Fruit fly (Drosophila melanogaster) whole organism, embryonic: Measurements from ENCODE around the gene Polr1D.

Source experiments
- Abd-B ChIP-seq: fragments of 200-800 bp; sonication (Bioruptor generic); optimal IDR thresholded peaks from 2 replicates; lab custom pipeline; 2018; ENCODE audit warnings: missing biosample characterization, mild to moderate bottlenecking, missing genetic modification characterization, moderate library complexity
- Ada2b ChIP-seq: fragments of 200-800 bp; sonication (Bioruptor generic); IDR thresholded peaks from 2 replicates; pipeline ENCODE4 v1.3.6; 2022; ENCODE audit warnings: missing biosample characterization, missing genetic modification characterization
- Atf6 ChIP-seq: fragments of 200-800 bp; sonication (Bioruptor generic); IDR thresholded peaks from 2 replicates; pipeline ENCODE4 v1.3.6; 2022; ENCODE audit warnings: missing biosample characterization, missing genetic modification characterization
- Bdp1 ChIP-seq: fragments of 200-800 bp; sonication (Bioruptor generic); optimal IDR thresholded peaks from 3 replicates; lab custom pipeline; 2016; ENCODE audit warnings: missing biosample characterization, missing genetic modification characterization
- BtbVII ChIP-seq: fragments of 200-800 bp; sonication (Bioruptor generic); optimal IDR thresholded peaks from 3 replicates; lab custom pipeline; 2017; ENCODE audit warnings: missing biosample characterization, mild to moderate bottlenecking, missing genetic modification characterization
- CG10321 ChIP-seq: fragments of 200-800 bp; sonication (Bioruptor generic); IDR thresholded peaks from 2 replicates; pipeline ENCODE4 v1.3.6; 2022; ENCODE audit warnings: missing biosample characterization, missing genetic modification characterization
- CG10979 ChIP-seq: fragments of 200-800 bp; sonication (Bioruptor generic); optimal IDR thresholded peaks from 2 replicates; lab custom pipeline; 2018; ENCODE audit warnings: missing biosample characterization, mild to moderate bottlenecking, missing genetic modification characterization, moderate library complexity
- CG12155 ChIP-seq: fragments of 200-800 bp; sonication (Bioruptor generic); optimal IDR thresholded peaks from 3 replicates; lab custom pipeline; 2016; ENCODE audit warnings: missing biosample characterization, missing genetic modification characterization
- CG12659 ChIP-seq: fragments of 200-800 bp; sonication (Bioruptor generic); optimal IDR thresholded peaks from 3 replicates; lab custom pipeline; 2017; ENCODE audit warnings: mild to moderate bottlenecking, missing biosample characterization, missing genetic modification reagents, missing genetic modification characterization
- CG13775 ChIP-seq: fragments of 200-800 bp; sonication (Bioruptor generic); optimal IDR thresholded peaks from 3 replicates; lab custom pipeline; 2017; ENCODE audit warnings: missing biosample characterization, mild to moderate bottlenecking, missing genetic modification characterization
- CG14050 ChIP-seq: fragments of 200-800 bp; sonication (Bioruptor generic); IDR thresholded peaks from 3 replicates; pipeline ENCODE4 v1.3.6; 2022; ENCODE audit warnings: missing biosample characterization, missing genetic modification characterization
- CG14441 ChIP-seq: fragments of 200-800 bp; sonication (Bioruptor generic); IDR thresholded peaks from 2 replicates; pipeline ENCODE4 v1.3.6; 2022; ENCODE audit warnings: missing biosample characterization, missing genetic modification characterization
- CG15514 ChIP-seq: fragments of 200-800 bp; sonication (Bioruptor generic); optimal IDR thresholded peaks from 3 replicates; lab custom pipeline; 2017; ENCODE audit warnings: missing biosample characterization, missing genetic modification characterization, mild to moderate bottlenecking, moderate library complexity, missing genetic modification reagents
- CG15696 ChIP-seq: fragments of 200-800 bp; sonication (Bioruptor generic); optimal IDR thresholded peaks from 2 replicates; lab custom pipeline; 2019; ENCODE audit warnings: missing biosample characterization, mild to moderate bottlenecking, missing genetic modification characterization, moderate library complexity
- CG16815 ChIP-seq: fragments of 200-800 bp; sonication (Bioruptor generic); optimal IDR thresholded peaks from 3 replicates; lab custom pipeline; 2017; ENCODE audit warnings: missing biosample characterization, mild to moderate bottlenecking, missing genetic modification characterization
- CG16863 ChIP-seq: fragments of 200-800 bp; sonication (Bioruptor generic); optimal IDR thresholded peaks from 3 replicates; lab custom pipeline; 2016; ENCODE audit warnings: missing biosample characterization, missing genetic modification characterization
- CG17186 ChIP-seq: fragments of 200-800 bp; sonication (Bioruptor generic); optimal IDR thresholded peaks from 3 replicates; lab custom pipeline; 2017; ENCODE audit warnings: missing biosample characterization, missing genetic modification reagents, missing genetic modification characterization
- CG18476 ChIP-seq: fragments of 200-800 bp; sonication (Bioruptor generic); optimal IDR thresholded peaks from 2 replicates; lab custom pipeline; 2016; ENCODE audit warnings: missing biosample characterization, mild to moderate bottlenecking, missing genetic modification characterization
- CG3065 ChIP-seq: fragments of 200-800 bp; sonication (Bioruptor generic); optimal IDR thresholded peaks from 2 replicates; lab custom pipeline; 2016; ENCODE audit warnings: missing biosample characterization, missing genetic modification characterization
- CG34376 ChIP-seq: fragments of 200-800 bp; sonication (Bioruptor generic); optimal IDR thresholded peaks from 2 replicates; lab custom pipeline; 2018; ENCODE audit warnings: missing biosample characterization, mild to moderate bottlenecking, missing genetic modification characterization
- CG4617 ChIP-seq: fragments of 200-800 bp; sonication (Bioruptor generic); optimal IDR thresholded peaks from 3 replicates; lab custom pipeline; 2016; ENCODE audit warnings: missing biosample characterization, missing genetic modification characterization, borderline replicate concordance
- CG5180 ChIP-seq: fragments of 200-800 bp; sonication (Bioruptor generic); optimal IDR thresholded peaks from 3 replicates; lab custom pipeline; 2017; ENCODE audit warnings: missing biosample characterization, missing genetic modification characterization, mild to moderate bottlenecking, moderate library complexity, missing genetic modification reagents
- CG7271 ChIP-seq: fragments of 200-800 bp; sonication (Bioruptor generic); optimal IDR thresholded peaks from 2 replicates; lab custom pipeline; 2018; ENCODE audit warnings: missing biosample characterization, mild to moderate bottlenecking, missing genetic modification characterization, moderate library complexity
- CG7839 ChIP-seq: fragments of 200-800 bp; sonication (Bioruptor generic); optimal IDR thresholded peaks from 3 replicates; lab custom pipeline; 2018; ENCODE audit warnings: missing biosample characterization, mild to moderate bottlenecking, missing genetic modification characterization, moderate library complexity
- CG8089 ChIP-seq: fragments of 200-800 bp; sonication (Bioruptor generic); optimal IDR thresholded peaks from 3 replicates; lab custom pipeline; 2016; ENCODE audit warnings: missing biosample characterization, missing genetic modification characterization
- CG8924 ChIP-seq: fragments of 200-800 bp; optimal IDR thresholded peaks from 3 replicates; lab custom pipeline; 2019; ENCODE audit warnings: missing biosample characterization, mild to moderate bottlenecking, missing genetic modification characterization, moderate library complexity
- CG9876 ChIP-seq: fragments of 200-800 bp; sonication (Bioruptor generic); optimal IDR thresholded peaks from 2 replicates; lab custom pipeline; 2016; ENCODE audit warnings: missing biosample characterization, missing genetic modification characterization
- D19A ChIP-seq: fragments of 200-800 bp; optimal IDR thresholded peaks from 3 replicates; lab custom pipeline; 2019; ENCODE audit warnings: missing biosample characterization, mild to moderate bottlenecking, missing genetic modification characterization, moderate library complexity
- Fer2 ChIP-seq: fragments of 200-800 bp; sonication (Bioruptor generic); optimal IDR thresholded peaks from 2 replicates; lab custom pipeline; 2018; ENCODE audit warnings: missing biosample characterization, mild to moderate bottlenecking, missing genetic modification characterization, moderate library complexity
- HLH4C ChIP-seq: fragments of 200-800 bp; sonication (Bioruptor generic); IDR thresholded peaks from 3 replicates; pipeline ENCODE4 v1.3.6; 2022; ENCODE audit warnings: missing biosample characterization, missing genetic modification characterization; ENCODE audit not compliant: partially characterized antibody
- HLH54F ChIP-seq: fragments of 200-800 bp; sonication (Bioruptor generic); optimal IDR thresholded peaks from 3 replicates; lab custom pipeline; 2016; ENCODE audit warnings: missing biosample characterization, missing genetic modification characterization
- Hmr ChIP-seq: fragments of 200-800 bp; sonication (Bioruptor generic); optimal IDR thresholded peaks from 3 replicates; lab custom pipeline; 2017; ENCODE audit warnings: mild to moderate bottlenecking, missing biosample characterization, missing genetic modification reagents, missing genetic modification characterization
- Lim3 ChIP-seq: fragments of 200-800 bp; sonication (Bioruptor generic); IDR thresholded peaks from 2 replicates; pipeline ENCODE4 v1.3.6; 2022; ENCODE audit warnings: missing biosample characterization, missing genetic modification characterization
- ato ChIP-seq: fragments of 200-800 bp; sonication (Bioruptor generic); IDR thresholded peaks from 2 replicates; pipeline ENCODE4 v1.3.6; 2022; ENCODE audit warnings: missing biosample characterization, missing genetic modification characterization; ENCODE audit not compliant: partially characterized antibody
- br ChIP-seq: fragments of >200 bp; optimal IDR thresholded peaks from 2 replicates; lab custom pipeline; 2017
- chinmo ChIP-seq: fragments of 200-800 bp; sonication (Bioruptor generic); IDR thresholded peaks from 4 replicates; pipeline ENCODE4 v1.3.6; 2022; ENCODE audit warnings: missing biosample characterization, missing genetic modification characterization; ENCODE audit not compliant: partially characterized antibody
- crol ChIP-seq: fragments of 200-800 bp; sonication (Bioruptor generic); IDR thresholded peaks from 2 replicates; pipeline ENCODE4 v1.3.6; 2022; ENCODE audit warnings: missing biosample characterization, missing genetic modification characterization
- dan ChIP-seq: fragments of 200-800 bp; sonication (Bioruptor generic); IDR thresholded peaks from 2 replicates; pipeline ENCODE4 v1.3.6; 2022; ENCODE audit warnings: missing biosample characterization, missing genetic modification characterization
- esg ChIP-seq: fragments of 200-800 bp; sonication (Bioruptor generic); conservative IDR thresholded peaks from 2 replicates; pipeline ENCODE4 v1.3.6; 2022; ENCODE audit warnings: missing biosample characterization, missing genetic modification characterization
- fru ChIP-seq: fragments of >200 bp; optimal IDR thresholded peaks from 2 replicates; lab custom pipeline; 2017
- hbn ChIP-seq: fragments of 200-800 bp; sonication (Bioruptor generic); IDR thresholded peaks from 2 replicates; pipeline ENCODE4 v1.3.6; 2022; ENCODE audit warnings: missing biosample characterization, missing genetic modification characterization; ENCODE audit not compliant: partially characterized antibody
- hkb ChIP-seq, 2 experiments: fragments of 200-800 bp in 1 of 2; fragments of >200 bp in 1 of 2; sonication (Bioruptor generic) in 1 of 2; IDR thresholded peaks in 1 of 2; optimal IDR thresholded peaks in 1 of 2; 2 replicates each; pipeline versions ENCODE4 v1.3.6 to Lab custom; 2017 to 2022; ENCODE audit warnings: missing biosample characterization in 1 of 2, missing genetic modification characterization in 1 of 2
- lab ChIP-seq: fragments of 200-800 bp; sonication (Bioruptor generic); optimal IDR thresholded peaks from 3 replicates; lab custom pipeline; 2017; ENCODE audit warnings: missing biosample characterization, missing genetic modification characterization, mild to moderate bottlenecking, moderate library complexity, missing genetic modification reagents
- lilli ChIP-seq: fragments of 200-800 bp; sonication (Bioruptor generic); optimal IDR thresholded peaks from 3 replicates; lab custom pipeline; 2016; ENCODE audit warnings: missing biosample characterization, missing genetic modification characterization
- lola ChIP-seq, 3 experiments: fragments of >200 bp in 2 of 3; fragments of 200-800 bp in 1 of 3; sonication (Bioruptor generic) in 1 of 3; optimal IDR thresholded peaks; 2 replicates each; lab custom pipeline; 2017 to 2019; ENCODE audit warnings: missing biosample characterization in 3 of 3, missing genetic modification characterization in 3 of 3, mild to moderate bottlenecking in 1 of 3, moderate library complexity in 1 of 3
- psq ChIP-seq: fragments of 200-800 bp; sonication (Bioruptor generic); optimal IDR thresholded peaks from 2 replicates; lab custom pipeline; 2017; ENCODE audit warnings: missing biosample characterization, missing genetic modification characterization
- shn ChIP-seq: fragments of 200-800 bp; sonication (Bioruptor generic); optimal IDR thresholded peaks from 3 replicates; lab custom pipeline; 2016; ENCODE audit warnings: missing biosample characterization, missing genetic modification characterization
- slp2 ChIP-seq: fragments of 200-800 bp; sonication (Bioruptor generic); optimal IDR thresholded peaks from 2 replicates; lab custom pipeline; 2016; ENCODE audit warnings: missing biosample characterization, missing genetic modification characterization
- tin ChIP-seq: fragments of 200-800 bp; sonication (Bioruptor generic); optimal IDR thresholded peaks from 3 replicates; lab custom pipeline; 2016; ENCODE audit warnings: missing biosample characterization, missing genetic modification characterization
- vvl ChIP-seq: fragments of 200-800 bp; sonication (Bioruptor generic); IDR thresholded peaks from 2 replicates; pipeline ENCODE4 v1.3.6; 2022; ENCODE audit warnings: missing biosample characterization, missing genetic modification characterization
- yki ChIP-seq: fragments of >200 bp; optimal IDR thresholded peaks from 3 replicates; lab custom pipeline; 2018

The Polr1D gene

dm6 chr2L:19126888-19127287, 8.1 kb downstream of the Polr1D start (continued):
- TF ChIP-seq CG18476 (GFP tag; lab: Kevin White, UChicago): no peak
- TF ChIP-seq hbn (GFP tag; lab: Robert Waterston, UW): no peak
- no peak for TF ChIP-seq CG8089
- 0 out of 2 replicates have a peak, but pooled peaks have one; percentile 18 for TF ChIP-seq esg (GFP tag; lab: Robert Waterston, UW)
- TF ChIP-seq Ada2b (GFP tag; lab: Robert Waterston, UW): no peak
- peak; percentile 46 for TF ChIP-seq CG16815 (GFP tag; lab: Kevin White, UChicago)
- peak; percentile 45 for TF ChIP-seq CG12155 (GFP tag; lab: Kevin White, UChicago)
- TF ChIP-seq yki: no peak
- peak; percentile 68 for TF ChIP-seq Abd-B (GFP tag; lab: Kevin White, UChicago)
- no peak for TF ChIP-seq Bdp1 (GFP tag; lab: Kevin White, UChicago)
- TF ChIP-seq CG4617 (GFP tag; lab: Kevin White, UChicago): peak; percentile 34
- no peak for TF ChIP-seq CG5180 (GFP tag; lab: Kevin White, UChicago)
- no peak for TF ChIP-seq Lim3 (GFP tag; lab: Robert Waterston, UW)
- no peak for TF ChIP-seq vvl
- peak; percentile 40 for TF ChIP-seq BtbVII (GFP tag; lab: Kevin White, UChicago)
- TF ChIP-seq HLH54F: no peak
- no peak for TF ChIP-seq psq (GFP tag; lab: Kevin White, UChicago)
- no peak for TF ChIP-seq dan (GFP tag; lab: Robert Waterston, UW)
- TF ChIP-seq CG13775 (GFP tag; lab: Kevin White, UChicago): peak; percentile 64
- no peak for TF ChIP-seq crol
- TF ChIP-seq shn: peak; percentile 13
- no peak for TF ChIP-seq ato (GFP tag; lab: Robert Waterston, UW)
- no peak for TF ChIP-seq hkb (optimal IDR thresholded peaks at IDR 0.05; lab: Kevin White, UChicago)
- TF ChIP-seq hkb (GFP tag; IDR thresholded peaks at IDR 0.05; lab: Robert Waterston, UW): no peak
- TF ChIP-seq lab (GFP tag; lab: Kevin White, UChicago): no peak
- TF ChIP-seq Atf6 (GFP tag; lab: Robert Waterston, UW): no peak
- peak; percentile 53 for TF ChIP-seq CG15514
- peak; percentile 43; the same call in 1 of the 2 replicates for TF ChIP-seq CG14441 (GFP tag; lab: Robert Waterston, UW)
- no peak for TF ChIP-seq slp2 (GFP tag; lab: Kevin White, UChicago)
- peak; percentile 72 for TF ChIP-seq CG15696 (tag; lab: Kevin White, UChicago)
- TF ChIP-seq D19A (tag; lab: Kevin White, UChicago): no peak
- TF ChIP-seq HLH4C (GFP tag; lab: Robert Waterston, UW): no peak
- TF ChIP-seq CG10321 (GFP tag; lab: Robert Waterston, UW): no peak
- no peak for TF ChIP-seq CG3065 (GFP tag; lab: Kevin White, UChicago)
- peak; percentile 20 for TF ChIP-seq CG34376 (GFP tag; lab: Kevin White, UChicago)
- no peak for TF ChIP-seq chinmo (GFP tag; lab: Robert Waterston, UW)
- peak in 1 of 3 experiments; percentile 71 for TF ChIP-seq lola (GFP tag; optimal IDR thresholded peaks at IDR 0.05; lab: Kevin White, UChicago)
- no peak for TF ChIP-seq br
- TF ChIP-seq fru: no peak
- TF ChIP-seq Hmr (GFP tag; lab: Kevin White, UChicago): no peak
- no peak for TF ChIP-seq CG7271 (tag; lab: Kevin White, UChicago)
- peak; percentile 66 for TF ChIP-seq Fer2
- peak; percentile 59 for TF ChIP-seq CG10979 (tag; lab: Kevin White, UChicago)
- peak; percentile 40 for TF ChIP-seq lilli
- TF ChIP-seq tin (GFP tag; lab: Kevin White, UChicago): peak; percentile 21
- no peak for TF ChIP-seq CG16863
- peak; percentile 64 for TF ChIP-seq CG8924 (tag; lab: Kevin White, UChicago)
- no peak for TF ChIP-seq CG9876 (GFP tag; lab: Kevin White, UChicago)
- no peak for TF ChIP-seq CG17186
- TF ChIP-seq CG7839 (tag; lab: Kevin White, UChicago): peak; percentile 72
- TF ChIP-seq CG14050 (GFP tag; lab: Robert Waterston, UW): no peak
- TF ChIP-seq CG12659 (GFP tag; lab: Kevin White, UChicago): peak; percentile 83
